Fruit fly (Drosophila melanogaster) Kc167 (cell line): ENCODE data around the gene GlcAT-S.

Experiments
- Sin3A ChIP-seq: fragments of >200 bp; optimal IDR thresholded peaks from 2 replicates; lab custom pipeline; 2018; ENCODE audit warnings: missing external identifiers
- h ChIP-seq: fragments of >200 bp; optimal IDR thresholded peaks from 3 replicates; lab custom pipeline; 2018; ENCODE audit warnings: missing external identifiers
- insv ChIP-seq: fragments of >200 bp; optimal IDR thresholded peaks from 3 replicates; lab custom pipeline; 2018; ENCODE audit warnings: missing external identifiers
- psq ChIP-seq: fragments of >200 bp; optimal IDR thresholded peaks from 2 replicates; lab custom pipeline; 2017; ENCODE audit warnings: missing external identifiers
- ttk ChIP-seq: sonication (Bioruptor generic); optimal IDR thresholded peaks from 2 replicates; lab custom pipeline; 2017; ENCODE audit warnings: missing external identifiers

DNA sequence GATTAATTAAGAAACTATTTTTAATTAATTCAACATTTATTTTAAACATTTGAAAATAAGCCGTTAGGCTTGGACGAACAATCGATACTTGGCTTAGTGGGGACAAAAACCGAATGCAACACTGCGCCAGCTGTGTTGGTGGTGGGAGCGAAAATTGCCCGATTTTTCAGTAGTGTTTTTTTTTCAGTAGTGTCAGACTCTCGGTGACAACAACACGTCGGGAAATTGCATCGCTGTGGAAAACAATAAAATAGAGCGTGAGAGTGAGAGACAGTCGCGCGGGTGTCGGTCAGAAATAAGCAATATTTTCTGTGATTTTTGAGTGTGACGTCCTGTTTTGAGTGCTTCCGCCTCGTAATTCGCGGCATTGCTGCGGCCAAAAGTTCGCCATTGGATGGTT is 385 bp downstream of the GlcAT-S start:
- TF ChIP-seq ttk (lab: Kevin White, UChicago) (no peak), insv (lab: Kevin White, UChicago) (no peak), Sin3A (lab: Kevin White, UChicago) (no peak), psq (no peak), h (lab: Kevin White, UChicago) (no peak)
